Comparison of ENCODE assay signal across 1 fruit fly cellular context in genomic region chr3R:10161163-10161562, dm6.
TF ChIP-seq lines count a peak whose summit lies in the region.

Gene CG6254, minus strand, starts transcription at chr3R:10161331.

TF ChIP-seq in whole organism, embryonic, 481 proteins besides CTCF, POLR2A, EP300 and RAD21 (continued from another document and continues in another):
- TF ChIP-seq CG7357 (GFP tag; IDR thresholded peaks at IDR 0.05; lab: Robert Waterston, UW) (no peak), CG4854 (GFP tag; optimal IDR thresholded peaks at IDR 0.05; lab: Kevin White, UChicago) (peak; percentile 15), Hr78 (GFP tag; optimal IDR thresholded peaks at IDR 0.05; lab: Kevin White, UChicago) (no peak), Stat92E (GFP tag; optimal IDR thresholded peaks at IDR 0.05; lab: Kevin White, UChicago) (peak in 1 of 3 experiments; percentile 30), CG6791 (GFP tag; IDR thresholded peaks at IDR 0.05; lab: Robert Waterston, UW; ENCODE audit: partially characterized antibody) (peak; percentile 47; the same call in 1 of the 3 replicates), ato (GFP tag; IDR thresholded peaks at IDR 0.05; lab: Robert Waterston, UW; ENCODE audit: partially characterized antibody) (peak; percentile 60; the same call in 1 of the 2 replicates), bsh (GFP tag; optimal IDR thresholded peaks at IDR 0.05; lab: Kevin White, UChicago) (peak in 1 of 2 experiments; percentile 22), bab2 (GFP tag; optimal IDR thresholded peaks at IDR 0.05; lab: Kevin White, UChicago) (peak; percentile 1), Dp (GFP tag; optimal IDR thresholded peaks at IDR 0.05; lab: Kevin White, UChicago) (peak; percentile 23), CG6654 (GFP tag; optimal IDR thresholded peaks at IDR 0.05; lab: Kevin White, UChicago) (no peak), repo (GFP tag; optimal IDR thresholded peaks at IDR 0.05; lab: Kevin White, UChicago) (peak; percentile 33), Nf-YC (tag; optimal IDR thresholded peaks at IDR 0.05; lab: Kevin White, UChicago) (no peak), CG1233 (GFP tag; optimal IDR thresholded peaks at IDR 0.05; lab: Kevin White, UChicago) (no peak), tgo (GFP tag; IDR thresholded peaks at IDR 0.05; lab: Robert Waterston, UW) (no peak), zf30C (GFP tag; optimal IDR thresholded peaks at IDR 0.05; lab: Kevin White, UChicago) (no peak), Awh (GFP tag; IDR thresholded peaks at IDR 0.05; lab: Robert Waterston, UW) (no peak), CG11695 (GFP tag; IDR thresholded peaks at IDR 0.05; lab: Robert Waterston, UW) (0 out of 3 replicates have a peak, but pooled peaks have one; percentile 7), CG12391 (tag; optimal IDR thresholded peaks at IDR 0.05; lab: Kevin White, UChicago) (peak; percentile 45), CG16779 (GFP tag; IDR thresholded peaks at IDR 0.05; lab: Robert Waterston, UW) (no peak), mirr (GFP tag; optimal IDR thresholded peaks at IDR 0.05; lab: Kevin White, UChicago) (peak; percentile 29), aop (GFP tag; IDR thresholded peaks at IDR 0.05; lab: Robert Waterston, UW) (0 out of 2 replicates have a peak, but pooled peaks have one; percentile 27), hth (optimal IDR thresholded peaks at IDR 0.05; lab: Kevin White, UChicago) (no peak), mld (GFP tag; IDR thresholded peaks at IDR 0.05; lab: Robert Waterston, UW; ENCODE audit: partially characterized antibody) (no peak), Deaf1 (tag; optimal IDR thresholded peaks at IDR 0.05; lab: Kevin White, UChicago) (no peak), CG17802 (tag; optimal IDR thresholded peaks at IDR 0.05; lab: Kevin White, UChicago) (peak; percentile 28), CG12155 (GFP tag; optimal IDR thresholded peaks at IDR 0.05; lab: Kevin White, UChicago) (peak; percentile 28), Opbp (GFP tag; IDR thresholded peaks at IDR 0.05; lab: Robert Waterston, UW; ENCODE audit: partially characterized antibody) (0 out of 3 replicates have a peak, but pooled peaks have one; percentile 34), HmgD (GFP tag; optimal IDR thresholded peaks at IDR 0.05; lab: Kevin White, UChicago) (peak; percentile 69), CG7928 (GFP tag; optimal IDR thresholded peaks at IDR 0.05; lab: Kevin White, UChicago) (peak; percentile 100), CG7786 (GFP tag; optimal IDR thresholded peaks at IDR 0.05; lab: Kevin White, UChicago) (peak; percentile 34), CG13624 (GFP tag; optimal IDR thresholded peaks at IDR 0.05; lab: Kevin White, UChicago) (peak; percentile 13), crol (GFP tag; IDR thresholded peaks at IDR 0.05; lab: Robert Waterston, UW) (no peak), cg (GFP tag; optimal IDR thresholded peaks at IDR 0.05; lab: Kevin White, UChicago) (no peak), Dbx (GFP tag; IDR thresholded peaks at IDR 0.05; lab: Robert Waterston, UW) (peak; percentile 71), Dll (GFP tag; IDR thresholded peaks at IDR 0.05; lab: Robert Waterston, UW; ENCODE audit: partially characterized antibody) (0 out of 4 replicates have a peak, but pooled peaks have one; percentile 32), CG17829 (tag; optimal IDR thresholded peaks at IDR 0.05; lab: Kevin White, UChicago) (peak; percentile 46), CG5180 (GFP tag; optimal IDR thresholded peaks at IDR 0.05; lab: Kevin White, UChicago) (no peak), sens (GFP tag; lab: Kevin White, UChicago) (peak; percentile 58), CG13296 (GFP tag; optimal IDR thresholded peaks at IDR 0.05; lab: Kevin White, UChicago) (no peak), CG4282 (GFP tag; optimal IDR thresholded peaks at IDR 0.05; lab: Kevin White, UChicago) (no peak), z (GFP tag; IDR thresholded peaks at IDR 0.05; lab: Robert Waterston, UW) (no peak), Mrtf (GFP tag; IDR thresholded peaks at IDR 0.05; lab: Robert Waterston, UW) (0 out of 3 replicates have a peak, but pooled peaks have one; percentile 27), Myb (GFP tag; optimal IDR thresholded peaks at IDR 0.05; lab: Kevin White, UChicago) (peak; percentile 93), CG33213 (GFP tag; optimal IDR thresholded peaks at IDR 0.05; lab: Kevin White, UChicago) (peak; percentile 40), inv (GFP tag; IDR thresholded peaks at IDR 0.05; lab: Robert Waterston, UW; ENCODE audit: partially characterized antibody) (peak; percentile 28; the same call in 1 of the 2 replicates), vnd (GFP tag; IDR thresholded peaks at IDR 0.05; lab: Robert Waterston, UW; ENCODE audit: partially characterized antibody) (peak; percentile 28; the same call in 1 of the 3 replicates), sna (GFP tag; IDR thresholded peaks at IDR 0.05; lab: Robert Waterston, UW; ENCODE audit: partially characterized antibody) (peak; percentile 22; the same call in 1 of the 2 replicates), CG15696 (tag; optimal IDR thresholded peaks at IDR 0.05; lab: Kevin White, UChicago) (peak; percentile 23), ap (GFP tag; IDR thresholded peaks at IDR 0.05; lab: Robert Waterston, UW) (no peak), CG14965 (GFP tag; optimal IDR thresholded peaks at IDR 0.05; lab: Kevin White, UChicago; ENCODE audit: borderline replicate concordance) (no peak), Sry-δ (GFP tag; optimal IDR thresholded peaks at IDR 0.05; lab: Kevin White, UChicago) (peak; percentile 34), CG7372 (GFP tag; IDR thresholded peaks at IDR 0.05; lab: Robert Waterston, UW) (peak; percentile 35; the same call in 1 of the 2 replicates), CG18764 (GFP tag; optimal IDR thresholded peaks at IDR 0.05; lab: Kevin White, UChicago) (peak; percentile 6), h (optimal IDR thresholded peaks at IDR 0.05; lab: Kevin White, UChicago) (no peak), Abd-B (GFP tag; optimal IDR thresholded peaks at IDR 0.05; lab: Kevin White, UChicago) (peak; percentile 10), CG34376 (GFP tag; optimal IDR thresholded peaks at IDR 0.05; lab: Kevin White, UChicago) (peak; percentile 45), zfh2 (GFP tag; optimal IDR thresholded peaks at IDR 0.05; lab: Kevin White, UChicago) (peak; percentile 50), vfl (GFP tag; optimal IDR thresholded peaks at IDR 0.05; lab: Kevin White, UChicago) (peak; percentile 25), Ptx1 (GFP tag; IDR thresholded peaks at IDR 0.05; lab: Robert Waterston, UW) (peak; percentile 32; the same call in 1 of the 2 replicates), CG2116 (GFP tag; optimal IDR thresholded peaks at IDR 0.05; lab: Kevin White, UChicago) (peak; percentile 54), zen (tag; optimal IDR thresholded peaks at IDR 0.05; lab: Kevin White, UChicago) (peak; percentile 37), C15 (GFP tag; IDR thresholded peaks at IDR 0.05; lab: Robert Waterston, UW) (no peak), cas (GFP tag; IDR thresholded peaks at IDR 0.05; lab: Robert Waterston, UW) (no peak), fu2 (GFP tag; optimal IDR thresholded peaks at IDR 0.05; lab: Kevin White, UChicago) (peak; percentile 12), ems (GFP tag; optimal IDR thresholded peaks at IDR 0.05; lab: Kevin White, UChicago) (peak; percentile 6), Chrac-16 (GFP tag; optimal IDR thresholded peaks at IDR 0.05; lab: Kevin White, UChicago) (peak; percentile 34), CG8944 (GFP tag; optimal IDR thresholded peaks at IDR 0.05; lab: Kevin White, UChicago) (peak; percentile 30), stwl (tag; optimal IDR thresholded peaks at IDR 0.05; lab: Kevin White, UChicago) (peak; percentile 88), rib (GFP tag; IDR thresholded peaks at IDR 0.05; lab: Robert Waterston, UW) (no peak), grn (GFP tag; optimal IDR thresholded peaks at IDR 0.05; lab: Kevin White, UChicago) (no peak), Oli (tag; optimal IDR thresholded peaks at IDR 0.05; lab: Kevin White, UChicago) (no peak), CG3847 (GFP tag; IDR thresholded peaks at IDR 0.05; lab: Robert Waterston, UW) (0 out of 2 replicates have a peak, but pooled peaks have one; percentile 22), ara (GFP tag; IDR thresholded peaks at IDR 0.05; lab: Robert Waterston, UW) (no peak), sens-2 (GFP tag; IDR thresholded peaks at IDR 0.05; lab: Robert Waterston, UW) (0 out of 2 replicates have a peak, but pooled peaks have one; percentile 14), shn (GFP tag; optimal IDR thresholded peaks at IDR 0.05; lab: Kevin White, UChicago) (peak; percentile 17), pho (GFP tag; optimal IDR thresholded peaks at IDR 0.05; lab: Kevin White, UChicago) (peak; percentile 43), CG10267 (tag; optimal IDR thresholded peaks at IDR 0.05; lab: Kevin White, UChicago) (peak; percentile 32), Ets65A (GFP tag; lab: Kevin White, UChicago) (peak; percentile 91), slp2 (GFP tag; optimal IDR thresholded peaks at IDR 0.05; lab: Kevin White, UChicago) (no peak), gfzf (GFP tag; optimal IDR thresholded peaks at IDR 0.05; lab: Kevin White, UChicago) (peak; percentile 28), CG14710 (tag; optimal IDR thresholded peaks at IDR 0.05; lab: Kevin White, UChicago) (peak; percentile 17), E2f2 (GFP tag; IDR thresholded peaks at IDR 0.05; lab: Robert Waterston, UW) (peak; percentile 37), row (GFP tag; IDR thresholded peaks at IDR 0.05; lab: Robert Waterston, UW) (peak; percentile 90), cato (GFP tag; optimal IDR thresholded peaks at IDR 0.05; lab: Kevin White, UChicago; ENCODE audit: borderline replicate concordance) (no peak), Pdp1 (GFP tag; optimal IDR thresholded peaks at IDR 0.05; lab: Kevin White, UChicago) (peak in 1 of 2 experiments; percentile 29), CG13424 (tag; optimal IDR thresholded peaks at IDR 0.05; lab: Kevin White, UChicago) (peak; percentile 52), Mad (GFP tag; optimal IDR thresholded peaks at IDR 0.05; lab: Kevin White, UChicago) (no peak), Oaz (GFP tag; IDR thresholded peaks at IDR 0.05; lab: Robert Waterston, UW) (no peak), Meics (GFP tag; optimal IDR thresholded peaks at IDR 0.05; lab: Kevin White, UChicago) (peak; percentile 50), dysf (GFP tag; IDR thresholded peaks at IDR 0.05; lab: Robert Waterston, UW) (0 out of 3 replicates have a peak, but pooled peaks have one; percentile 31), HmgZ (tag; optimal IDR thresholded peaks at IDR 0.05; lab: Kevin White, UChicago) (peak; percentile 58), CG10543 (GFP tag; optimal IDR thresholded peaks at IDR 0.05; lab: Kevin White, UChicago) (no peak), trem (tag; optimal IDR thresholded peaks at IDR 0.05; lab: Kevin White, UChicago) (peak; percentile 39), ftz-f1 (GFP tag; optimal IDR thresholded peaks at IDR 0.05; lab: Kevin White, UChicago) (peak; percentile 76), CG12659 (GFP tag; optimal IDR thresholded peaks at IDR 0.05; lab: Kevin White, UChicago) (peak; percentile 54), CG9727 (GFP tag; optimal IDR thresholded peaks at IDR 0.05; lab: Kevin White, UChicago) (no peak), BEAF-32 (GFP tag; optimal IDR thresholded peaks at IDR 0.05; lab: Kevin White, UChicago) (peak; percentile 27), al (GFP tag; IDR thresholded peaks at IDR 0.05; lab: Robert Waterston, UW) (0 out of 2 replicates have a peak, but pooled peaks have one; percentile 15), phol (tag; optimal IDR thresholded peaks at IDR 0.05; lab: Kevin White, UChicago) (peak; percentile 44), MBD-R2 (GFP tag; IDR thresholded peaks at IDR 0.05; lab: Robert Waterston, UW) (peak; percentile 99), fd102C (GFP tag; optimal IDR thresholded peaks at IDR 0.05; lab: Kevin White, UChicago) (no peak), amos (GFP tag; IDR thresholded peaks at IDR 0.05; lab: Robert Waterston, UW; ENCODE audit: partially characterized antibody) (peak; percentile 57; the same call in 1 of the 2 replicates), scrt (GFP tag; optimal IDR thresholded peaks at IDR 0.05; lab: Kevin White, UChicago) (no peak), CHES-1-like (GFP tag; optimal IDR thresholded peaks at IDR 0.05; lab: Kevin White, UChicago) (peak; percentile 67), lilli (GFP tag; optimal IDR thresholded peaks at IDR 0.05; lab: Kevin White, UChicago) (peak; percentile 58), CG2120 (GFP tag; optimal IDR thresholded peaks at IDR 0.05; lab: Kevin White, UChicago) (peak; percentile 73), ash1 (GFP tag; optimal IDR thresholded peaks at IDR 0.05; lab: Kevin White, UChicago) (no peak), CG3163 (GFP tag; optimal IDR thresholded peaks at IDR 0.05; lab: Kevin White, UChicago) (peak; percentile 15), bigmax (GFP tag; optimal IDR thresholded peaks at IDR 0.05; lab: Kevin White, UChicago) (no peak), pan (optimal IDR thresholded peaks at IDR 0.05; lab: Kevin White, UChicago) (no peak), pan (GFP tag; optimal IDR thresholded peaks at IDR 0.05 in 1 of 2, IDR thresholded peaks at IDR 0.05 in 1 of 2) (peak in 1 of 2 experiments; percentile 22), Bteb2 (GFP tag; optimal IDR thresholded peaks at IDR 0.05; lab: Kevin White, UChicago) (peak; percentile 36), lmd (GFP tag; IDR thresholded peaks at IDR 0.05; lab: Robert Waterston, UW) (no peak), Poxn (GFP tag; IDR thresholded peaks at IDR 0.05; lab: Robert Waterston, UW) (no peak), CG3995 (GFP tag; optimal IDR thresholded peaks at IDR 0.05; lab: Kevin White, UChicago) (peak; percentile 36), zfh1 (GFP tag; IDR thresholded peaks at IDR 0.05; lab: Robert Waterston, UW) (0 out of 3 replicates have a peak, but pooled peaks have one; percentile 30), Blimp-1 (GFP tag; optimal IDR thresholded peaks at IDR 0.05; lab: Kevin White, UChicago) (peak; percentile 61), Sry-β (GFP tag; optimal IDR thresholded peaks at IDR 0.05; lab: Kevin White, UChicago) (peak; percentile 39), sisA (GFP tag; IDR thresholded peaks at IDR 0.05; lab: Robert Waterston, UW) (0 out of 2 replicates have a peak, but pooled peaks have one; percentile 18), CG16813 (GFP tag; IDR thresholded peaks at IDR 0.05; lab: Robert Waterston, UW; ENCODE audit: partially characterized antibody) (peak; percentile 32; the same call in 1 of the 3 replicates), eyg (GFP tag; optimal IDR thresholded peaks at IDR 0.05; lab: Kevin White, UChicago) (peak; percentile 38), run (tag; optimal IDR thresholded peaks at IDR 0.05; lab: Kevin White, UChicago) (no peak), usp (GFP tag; optimal IDR thresholded peaks at IDR 0.05; lab: Kevin White, UChicago) (no peak), CG11093 (GFP tag; IDR thresholded peaks at IDR 0.05; lab: Robert Waterston, UW) (no peak), az2 (GFP tag; optimal IDR thresholded peaks at IDR 0.05; lab: Kevin White, UChicago) (peak; percentile 45), Atf-2 (GFP tag; optimal IDR thresholded peaks at IDR 0.05; lab: Kevin White, UChicago) (no peak)
